Worm (Caenorhabditis elegans) whole organism, young adult: ENCODE results near the gene msp-63.

Experiments
- F10E7.11 ChIP-seq: sonication (generic microtip); optimal IDR thresholded peaks from 2 replicates; lab custom pipeline; 2017; ENCODE audit warnings: mild to moderate bottlenecking, missing genetic modification characterization, moderate library complexity, missing compliant biosample characterization
- F22D6.2 ChIP-seq: sonication (generic microtip); optimal IDR thresholded peaks from 2 replicates; lab custom pipeline; 2016; ENCODE audit warnings: mild to moderate bottlenecking, missing genetic modification characterization, missing compliant biosample characterization
- F52B5.7 ChIP-seq: sonication (generic microtip); optimal IDR thresholded peaks from 2 replicates; lab custom pipeline; 2016; ENCODE audit warnings: mild to moderate bottlenecking, missing genetic modification characterization, missing compliant biosample characterization
- F57C9.4 ChIP-seq: sonication (generic microtip); optimal IDR thresholded peaks from 2 replicates; lab custom pipeline; 2017; ENCODE audit warnings: mild to moderate bottlenecking, missing genetic modification characterization, missing compliant biosample characterization
- T07F8.4 ChIP-seq: sonication (generic microtip); optimal IDR thresholded peaks from 2 replicates; lab custom pipeline; 2016; ENCODE audit warnings: mild to moderate bottlenecking, missing genetic modification characterization, moderate library complexity, missing compliant biosample characterization
- Y53F4B.3 ChIP-seq: fragments of 200-800 bp; sonication (Bioruptor generic); IDR thresholded peaks from 2 replicates; pipeline ENCODE4 v1.3.6; 2022; ENCODE audit warnings: missing genetic modification reagents, missing genetic modification characterization, missing compliant biosample characterization
- Y79H2A.3 ChIP-seq: fragments of 200-800 bp; sonication (Bioruptor generic); conservative IDR thresholded peaks from 2 replicates; pipeline ENCODE4 v1.3.6; 2022; ENCODE audit warnings: missing genetic modification reagents, missing genetic modification characterization, missing compliant biosample characterization
- ama-1 ChIP-seq, 3 experiments: fragments of 150-350 bp in 1 of 3; sonication (generic microtip) in 2 of 3; optimal IDR thresholded peaks; 2 replicates each; lab custom pipeline; 2014 to 2018; ENCODE audit warnings: missing biosample characterization in 2 of 3, missing genetic modification characterization in 2 of 3, missing genetic modification reagents in 2 of 3
- atf-7 ChIP-seq: sonication (generic microtip); optimal IDR thresholded peaks from 2 replicates; lab custom pipeline; 2017; ENCODE audit warnings: mild to moderate bottlenecking, missing genetic modification characterization, missing compliant biosample characterization
- athp-1 ChIP-seq: sonication (generic microtip); optimal IDR thresholded peaks from 2 replicates; lab custom pipeline; 2017; ENCODE audit warnings: mild to moderate bottlenecking, missing genetic modification characterization, missing compliant biosample characterization
- cebp-1 ChIP-seq, 2 experiments: fragments of 200-800 bp in 1 of 2; sonication (Bioruptor generic) in 1 of 2; sonication (generic microtip) in 1 of 2; IDR thresholded peaks in 1 of 2; optimal IDR thresholded peaks in 1 of 2; 2 replicates each; pipeline versions ENCODE4 v1.3.6 to Lab custom; 2017 to 2022; ENCODE audit warnings: missing compliant biosample characterization in 2 of 2, missing genetic modification characterization in 2 of 2, mild to moderate bottlenecking in 1 of 2, missing genetic modification reagents in 1 of 2, moderate library complexity in 1 of 2
- cebp-2 ChIP-seq: fragments of 200-800 bp; sonication (Bioruptor generic); IDR thresholded peaks from 2 replicates; pipeline ENCODE4 v1.3.6; 2022; ENCODE audit warnings: missing genetic modification characterization, missing compliant biosample characterization
- ceh-100 ChIP-seq: fragments of 200-800 bp; sonication (Bioruptor generic); IDR thresholded peaks from 2 replicates; pipeline ENCODE4 v1.3.6; 2022; ENCODE audit warnings: missing genetic modification reagents, missing genetic modification characterization, missing compliant biosample characterization
- ceh-58 ChIP-seq: fragments of 200-800 bp; sonication (Bioruptor generic); IDR thresholded peaks from 2 replicates; pipeline ENCODE4 v1.3.6; 2022; ENCODE audit warnings: missing genetic modification characterization, missing compliant biosample characterization
- chd-7 ChIP-seq: sonication (generic microtip); optimal IDR thresholded peaks from 2 replicates; lab custom pipeline; 2016; ENCODE audit warnings: mild to moderate bottlenecking, missing genetic modification characterization, moderate library complexity, missing compliant biosample characterization
- die-1 ChIP-seq: sonication (generic microtip); optimal IDR thresholded peaks from 2 replicates; lab custom pipeline; 2016; ENCODE audit warnings: missing genotype, mild to moderate bottlenecking, missing genetic modification characterization, missing compliant biosample characterization
- dox-1 ChIP-seq: fragments of 200-800 bp; sonication (Bioruptor generic); IDR thresholded peaks from 2 replicates; pipeline ENCODE4 v1.3.6; 2022; ENCODE audit warnings: missing genetic modification reagents, missing genetic modification characterization, missing compliant biosample characterization
- dpff-1 ChIP-seq: sonication (generic microtip); optimal IDR thresholded peaks from 2 replicates; lab custom pipeline; 2017; ENCODE audit warnings: mild to moderate bottlenecking, missing genetic modification characterization, missing compliant biosample characterization
- dpl-1 ChIP-seq: fragments of 150-350 bp; optimal IDR thresholded peaks from 2 replicates; lab custom pipeline; 2014; ENCODE audit warnings: missing biosample characterization, missing genetic modification reagents, missing genetic modification characterization
- egl-18 ChIP-seq: fragments of 200-800 bp; sonication (Bioruptor generic); IDR thresholded peaks from 2 replicates; pipeline ENCODE4 v1.3.6; 2022; ENCODE audit warnings: missing genetic modification reagents, missing genetic modification characterization, missing compliant biosample characterization
- ekl-4 ChIP-seq: fragments of 200-800 bp; sonication (Bioruptor generic); IDR thresholded peaks from 2 replicates; pipeline ENCODE4 v1.3.6; 2022; ENCODE audit warnings: missing genetic modification reagents, missing genetic modification characterization, missing compliant biosample characterization
- ets-4 ChIP-seq: fragments of 200-800 bp; sonication (Bioruptor generic); optimal IDR thresholded peaks from 2 replicates; lab custom pipeline; 2018; ENCODE audit warnings: mild to moderate bottlenecking, missing genetic modification characterization, missing compliant biosample characterization
- fkh-3 ChIP-seq: sonication (generic microtip); optimal IDR thresholded peaks from 2 replicates; lab custom pipeline; 2016; ENCODE audit warnings: mild to moderate bottlenecking, missing genetic modification characterization, missing compliant biosample characterization
- hlh-12 ChIP-seq: sonication (generic microtip); optimal IDR thresholded peaks from 2 replicates; lab custom pipeline; 2016; ENCODE audit warnings: missing genetic modification characterization, missing compliant biosample characterization
- hmg-1.2 ChIP-seq: fragments of 200-800 bp; sonication (Bioruptor generic); IDR thresholded peaks from 2 replicates; pipeline ENCODE4 v1.3.6; 2022; ENCODE audit warnings: missing genetic modification reagents, missing genetic modification characterization, missing compliant biosample characterization
- hrde-1 ChIP-seq: sonication (generic microtip); optimal IDR thresholded peaks from 2 replicates; lab custom pipeline; 2016; ENCODE audit warnings: missing genetic modification characterization, mild to moderate bottlenecking, missing compliant biosample characterization, moderate library complexity, missing genotype, missing genetic modification reagents, borderline replicate concordance
- hsf-1 ChIP-seq: fragments of 200-800 bp; sonication (Bioruptor generic); IDR thresholded peaks from 2 replicates; pipeline ENCODE4 v1.3.6; 2022; ENCODE audit warnings: missing genetic modification reagents, missing genetic modification characterization, missing compliant biosample characterization
- lin-35 ChIP-seq, 3 experiments: fragments of 150-350 bp in 2 of 3; sonication (generic microtip) in 1 of 3; optimal IDR thresholded peaks; 2 replicates each; lab custom pipeline; 2014 to 2018; ENCODE audit warnings: missing biosample characterization in 3 of 3, missing genetic modification characterization in 3 of 3, missing genetic modification reagents in 3 of 3
- lin-40 ChIP-seq: sonication (generic microtip); optimal IDR thresholded peaks from 2 replicates; lab custom pipeline; 2016; ENCODE audit warnings: missing genetic modification characterization, mild to moderate bottlenecking, missing compliant biosample characterization, missing genotype, missing genetic modification reagents
- lin-54 ChIP-seq: fragments of 200-800 bp; sonication (Bioruptor generic); optimal IDR thresholded peaks from 2 replicates; lab custom pipeline; 2018; ENCODE audit warnings: mild to moderate bottlenecking, missing genetic modification characterization, missing compliant biosample characterization
- madf-10 ChIP-seq: sonication (generic microtip); optimal IDR thresholded peaks from 2 replicates; lab custom pipeline; 2016; ENCODE audit warnings: mild to moderate bottlenecking, missing genetic modification characterization, missing compliant biosample characterization
- madf-8 ChIP-seq: fragments of 200-800 bp; sonication (Bioruptor generic); conservative IDR thresholded peaks from 2 replicates; pipeline ENCODE4 v1.3.6; 2022; ENCODE audit warnings: missing genetic modification reagents, missing genetic modification characterization, missing compliant biosample characterization
- nfya-2 ChIP-seq: fragments of 200-800 bp; sonication (Bioruptor generic); IDR thresholded peaks from 2 replicates; pipeline ENCODE4 v1.3.6; 2022; ENCODE audit warnings: missing genetic modification reagents, missing genetic modification characterization, missing compliant biosample characterization
- repo-1 ChIP-seq: sonication (generic microtip); optimal IDR thresholded peaks from 2 replicates; lab custom pipeline; 2017; ENCODE audit warnings: mild to moderate bottlenecking, missing genetic modification characterization, missing compliant biosample characterization
- rpc-1 ChIP-seq, 2 experiments: fragments of 150-350 bp in 1 of 2; sonication (generic microtip) in 1 of 2; optimal IDR thresholded peaks; 2 replicates each; lab custom pipeline; 2014 to 2018; ENCODE audit warnings: missing biosample characterization in 1 of 2, missing genetic modification characterization in 1 of 2, missing genetic modification reagents in 1 of 2, missing genotype in 1 of 2
- sea-2 ChIP-seq: fragments of 200-800 bp; sonication (Bioruptor generic); IDR thresholded peaks from 2 replicates; pipeline ENCODE4 v1.3.6; 2022; ENCODE audit warnings: missing genetic modification characterization, missing compliant biosample characterization
- snpc-1.3 ChIP-seq: sonication (generic microtip); optimal IDR thresholded peaks from 2 replicates; lab custom pipeline; 2017; ENCODE audit warnings: missing genetic modification characterization, mild to moderate bottlenecking, missing compliant biosample characterization, antibody characterized with exemption, moderate library complexity, missing genotype, missing genetic modification reagents; ENCODE audit not compliant: insufficient read depth
- snpc-3.4 ChIP-seq: sonication (generic microtip); optimal IDR thresholded peaks from 2 replicates; lab custom pipeline; 2017; ENCODE audit warnings: missing genetic modification characterization, mild to moderate bottlenecking, missing compliant biosample characterization, antibody characterized with exemption, moderate library complexity, missing genotype, missing genetic modification reagents
- tbx-9 ChIP-seq: sonication (generic microtip); optimal IDR thresholded peaks from 2 replicates; lab custom pipeline; 2016; ENCODE audit warnings: borderline replicate concordance, missing genetic modification characterization, inconsistent platforms, missing compliant biosample characterization
- zfh-2 ChIP-seq: fragments of 200-800 bp; sonication (Bioruptor generic); conservative IDR thresholded peaks from 2 replicates; pipeline ENCODE4 v1.3.6; 2022; ENCODE audit warnings: missing genetic modification reagents, missing genetic modification characterization, missing compliant biosample characterization
- ztf-22 ChIP-seq: fragments of 200-800 bp; sonication (Bioruptor generic); optimal IDR thresholded peaks from 2 replicates; lab custom pipeline; 2018; ENCODE audit warnings: mild to moderate bottlenecking, missing genetic modification characterization, moderate library complexity, missing compliant biosample characterization
- ztf-25 ChIP-seq: fragments of 200-800 bp; sonication (Bioruptor generic); IDR thresholded peaks from 2 replicates; pipeline ENCODE4 v1.3.6; 2022; ENCODE audit warnings: missing genetic modification reagents, missing genetic modification characterization, missing compliant biosample characterization
- ztf-28 ChIP-seq: fragments of 200-800 bp; sonication (Bioruptor generic); IDR thresholded peaks from 2 replicates; pipeline ENCODE4 v1.3.6; 2022; ENCODE audit warnings: missing genetic modification reagents, missing genetic modification characterization, missing compliant biosample characterization
- ztf-3 ChIP-seq: fragments of 200-800 bp; sonication (Bioruptor generic); optimal IDR thresholded peaks from 2 replicates; lab custom pipeline; 2018; ENCODE audit warnings: mild to moderate bottlenecking, missing genetic modification characterization, missing compliant biosample characterization

Gene msp-63

ce11 chrII:5781935-5782921 lies 15.0 kb downstream of the msp-63 start, which contains the start of gene K05F1.6 (continued):
- TF ChIP-seq hlh-12 (tag; lab: Kevin White, UChicago) (peak; percentile 32), F52B5.7 (tag; lab: Kevin White, UChicago) (peak; percentile 90), ztf-25 (GFP tag; lab: Robert Waterston, UW) (peak; percentile 88; the same call in 1 of the 2 replicates), lin-40 (peak; percentile 80), chd-7 (tag; lab: Kevin White, UChicago) (peak; percentile 83), rpc-1 (optimal IDR thresholded peaks at IDR 0.05; lab: Kevin White, UChicago) (peak; percentile 90), rpc-1 (tag; optimal IDR thresholded peaks at IDR 0.05; lab: Kevin White, UChicago) (peak; percentile 89), dox-1 (GFP tag; lab: Robert Waterston, UW) (peak; percentile 89), die-1 (tag; lab: Kevin White, UChicago) (peak; percentile 90), ets-4 (GFP tag; lab: Kevin White, UChicago) (peak; percentile 60), repo-1 (peak; percentile 82), dpff-1 (tag; lab: Kevin White, UChicago) (peak; percentile 66), atf-7 (tag; lab: Kevin White, UChicago) (peak; percentile 72), hmg-1.2 (GFP tag; lab: Robert Waterston, UW) (peak; percentile 90), madf-8 (GFP tag; lab: Robert Waterston, UW) (0 out of 2 replicates have a peak, but pooled peaks have one; percentile 5), ceh-58 (GFP tag; lab: Robert Waterston, UW) (no peak), madf-10 (tag; lab: Kevin White, UChicago) (peak; percentile 70), egl-18 (GFP tag; lab: Robert Waterston, UW) (no peak; the same call in 1 of the 2 replicates), zfh-2 (GFP tag; lab: Robert Waterston, UW) (no peak; the same call in 1 of the 2 replicates), snpc-1.3 (tag; lab: Kevin White, UChicago) (peak; percentile 59), tbx-9 (tag; lab: Kevin White, UChicago) (no peak), snpc-3.4 (tag; lab: Kevin White, UChicago) (peak; percentile 84), athp-1 (peak; percentile 77), ama-1 (optimal IDR thresholded peaks at IDR 0.05; lab: Kevin White, UChicago) (no peak), ama-1 (GFP tag; optimal IDR thresholded peaks at IDR 0.05; lab: Kevin White, UChicago) (peak; percentile 36 to 67), dpl-1 (GFP tag; lab: Kevin White, UChicago) (no peak), F10E7.11 (tag; lab: Kevin White, UChicago) (peak; percentile 75), cebp-2 (0 out of 2 replicates have a peak, but pooled peaks have one; percentile 27), ekl-4 (GFP tag; lab: Robert Waterston, UW) (peak; percentile 67; the same call in 1 of the 2 replicates), hsf-1 (GFP tag; lab: Robert Waterston, UW) (peak; percentile 44; the same call in 1 of the 2 replicates), ztf-22 (GFP tag; lab: Kevin White, UChicago) (peak; percentile 12), ztf-28 (peak; percentile 86), lin-54 (GFP tag; lab: Kevin White, UChicago) (peak; percentile 74), T07F8.4 (tag; lab: Kevin White, UChicago) (peak; percentile 84), lin-35 (GFP tag; optimal IDR thresholded peaks at IDR 0.05; lab: Kevin White, UChicago) (peak in 1 of 3 experiments; percentile 55), ztf-3 (GFP tag; lab: Kevin White, UChicago) (no peak), F57C9.4 (tag; lab: Kevin White, UChicago) (no peak), hrde-1 (tag; lab: Kevin White, UChicago) (peak; percentile 90), ceh-100 (GFP tag; lab: Robert Waterston, UW) (peak; percentile 73), Y79H2A.3 (peak; percentile 64; the same call in 1 of the 2 replicates), cebp-1 (GFP tag; IDR thresholded peaks at IDR 0.05; lab: Robert Waterston, UW) (0 out of 2 replicates have a peak, but pooled peaks have one; percentile 53), cebp-1 (tag; optimal IDR thresholded peaks at IDR 0.05; lab: Kevin White, UChicago) (peak; percentile 70), Y53F4B.3 (GFP tag; lab: Robert Waterston, UW) (peak; percentile 60; the same call in 1 of the 2 replicates), sea-2 (GFP tag; lab: Robert Waterston, UW) (no peak), fkh-3 (tag; lab: Kevin White, UChicago) (peak; percentile 66), F22D6.2 (tag; lab: Kevin White, UChicago) (no peak), nfya-2 (0 out of 2 replicates have a peak, but pooled peaks have one; percentile 23)
